Worm (Caenorhabditis elegans) whole organism, L4 larva: Measurements from ENCODE around the gene irld-6.

Experiments used
- D1046.2 ChIP-seq: fragments of 200-800 bp; sonication (Bioruptor generic); IDR thresholded peaks from 2 replicates; pipeline ENCODE4 v1.3.6; 2022; ENCODE audit warnings: missing genetic modification characterization, missing compliant biosample characterization
- R02D3.7 ChIP-seq: fragments of 150-350 bp; sonication (generic microtip); optimal IDR thresholded peaks from 3 replicates; lab custom pipeline; 2014; ENCODE audit warnings: missing biosample characterization, missing genetic modification characterization
- T20F7.1 ChIP-seq: fragments of 200-800 bp; sonication (Bioruptor generic); optimal IDR thresholded peaks from 2 replicates; lab custom pipeline; 2018; ENCODE audit warnings: mild to moderate bottlenecking, missing genetic modification characterization, missing compliant biosample characterization
- T26A8.4 ChIP-seq: fragments of 200-800 bp; sonication (Bioruptor generic); IDR thresholded peaks from 2 replicates; pipeline ENCODE4 v1.3.6; 2022; ENCODE audit warnings: missing genetic modification characterization, missing compliant biosample characterization
- aha-1 ChIP-seq: fragments of 150-350 bp; peaks from one replicate; lab custom pipeline; 2014; ENCODE audit warnings: missing biosample characterization, missing genetic modification characterization
- aly-2 ChIP-seq: sonication (generic microtip); optimal IDR thresholded peaks from 2 replicates; lab custom pipeline; 2018; ENCODE audit warnings: missing biosample characterization, missing genetic modification characterization
- arid-1 ChIP-seq: fragments of 200-800 bp; sonication (Bioruptor generic); conservative IDR thresholded peaks from 2 replicates; pipeline ENCODE4 v1.3.6; 2022; ENCODE audit warnings: missing genetic modification reagents, missing genetic modification characterization, missing compliant biosample characterization
- attf-4 ChIP-seq: sonication (generic microtip); optimal IDR thresholded peaks from 3 replicates; lab custom pipeline; 2017; ENCODE audit warnings: missing biosample characterization, missing genetic modification characterization
- ces-1 ChIP-seq: fragments of 150-350 bp; sonication (generic microtip); optimal IDR thresholded peaks from 4 replicates; lab custom pipeline; 2014; ENCODE audit warnings: missing biosample characterization, missing genetic modification reagents, missing genetic modification characterization
- cey-2 ChIP-seq: sonication (generic microtip); optimal IDR thresholded peaks from 3 replicates; lab custom pipeline; 2017; ENCODE audit warnings: missing genetic modification characterization, mild to moderate bottlenecking, missing compliant biosample characterization, antibody characterized with exemption, borderline replicate concordance; ENCODE audit not compliant: insufficient read depth
- ctbp-1 ChIP-seq: fragments of 200-800 bp; sonication (Bioruptor generic); IDR thresholded peaks from 2 replicates; pipeline ENCODE4 v1.3.6; 2022; ENCODE audit warnings: missing genetic modification reagents, missing genetic modification characterization, missing compliant biosample characterization
- daf-8 ChIP-seq: fragments of 200-800 bp; sonication (Bioruptor generic); IDR thresholded peaks from 2 replicates; pipeline ENCODE4 v1.3.6; 2022; ENCODE audit warnings: missing genetic modification characterization, missing compliant biosample characterization
- dmd-6 ChIP-seq: fragments of 200-800 bp; sonication (Bioruptor generic); IDR thresholded peaks from 2 replicates; pipeline ENCODE4 v1.3.6; 2022; ENCODE audit warnings: missing genetic modification reagents, missing genetic modification characterization, missing compliant biosample characterization
- dmd-8 ChIP-seq: fragments of 200-800 bp; sonication (Bioruptor generic); IDR thresholded peaks from 2 replicates; pipeline ENCODE4 v1.3.6; 2022; ENCODE audit warnings: missing genetic modification characterization, missing compliant biosample characterization
- dmd-9 ChIP-seq: fragments of 200-800 bp; sonication (Bioruptor generic); IDR thresholded peaks from 2 replicates; pipeline ENCODE4 v1.3.6; 2022; ENCODE audit warnings: missing genetic modification reagents, missing genetic modification characterization, missing compliant biosample characterization
- duxl-1 ChIP-seq: sonication (generic microtip); optimal IDR thresholded peaks from 2 replicates; lab custom pipeline; 2016; ENCODE audit warnings: mild to moderate bottlenecking, missing genetic modification characterization, moderate library complexity, missing compliant biosample characterization; ENCODE audit not compliant: poor library complexity
- dve-1 ChIP-seq: sonication (generic microtip); optimal IDR thresholded peaks from 2 replicates; lab custom pipeline; 2017; ENCODE audit warnings: antibody characterized with exemption, mild to moderate bottlenecking, missing genetic modification characterization, missing compliant biosample characterization; ENCODE audit not compliant: insufficient read depth
- fkh-10 ChIP-seq: fragments of 150-350 bp; optimal IDR thresholded peaks from 2 replicates; lab custom pipeline; 2014; ENCODE audit warnings: missing biosample characterization, missing genetic modification reagents, missing genetic modification characterization
- hif-1 ChIP-seq, 2 experiments: sonication (generic microtip); optimal IDR thresholded peaks; 2 replicates each; lab custom pipeline; 2016 to 2017; ENCODE audit warnings: missing compliant biosample characterization in 2 of 2, missing genetic modification characterization in 2 of 2, missing genetic modification reagents in 2 of 2, missing genotype in 2 of 2, mild to moderate bottlenecking in 1 of 2
- hmg-1.1 ChIP-seq: fragments of 200-800 bp; sonication (Bioruptor generic); IDR thresholded peaks from 2 replicates; pipeline ENCODE4 v1.3.6; 2022; ENCODE audit warnings: missing genetic modification reagents, missing genetic modification characterization, missing compliant biosample characterization
- jun-1 ChIP-seq: fragments of 150-350 bp; optimal IDR thresholded peaks from 2 replicates; lab custom pipeline; 2014; ENCODE audit warnings: missing biosample characterization, missing genetic modification reagents, missing genetic modification characterization
- lin-13 ChIP-seq: fragments of 150-350 bp; optimal IDR thresholded peaks from 2 replicates; lab custom pipeline; 2014; ENCODE audit warnings: missing biosample characterization, missing genetic modification reagents, missing genetic modification characterization
- lin-15B ChIP-seq: fragments of 150-350 bp; sonication (generic microtip); optimal IDR thresholded peaks from 3 replicates; lab custom pipeline; 2014; ENCODE audit warnings: missing biosample characterization, missing genetic modification characterization
- lir-3 ChIP-seq: sonication (generic microtip); optimal IDR thresholded peaks from 2 replicates; lab custom pipeline; 2016; ENCODE audit warnings: mild to moderate bottlenecking, missing genetic modification characterization, missing compliant biosample characterization
- mes-2 ChIP-seq: sonication (generic microtip); optimal IDR thresholded peaks from 2 replicates; lab custom pipeline; 2016; ENCODE audit warnings: missing genotype, mild to moderate bottlenecking, missing genetic modification characterization, missing compliant biosample characterization; ENCODE audit not compliant: poor library complexity, severe bottlenecking
- mxl-3 ChIP-seq: fragments of 200-800 bp; sonication (Bioruptor generic); optimal IDR thresholded peaks from 2 replicates; lab custom pipeline; 2018; ENCODE audit warnings: mild to moderate bottlenecking, missing genetic modification characterization, missing compliant biosample characterization
- nhr-11 ChIP-seq: fragments of 150-350 bp; optimal IDR thresholded peaks from 2 replicates; lab custom pipeline; 2014; ENCODE audit warnings: missing biosample characterization, missing genetic modification characterization
- nhr-25 ChIP-seq: sonication (generic microtip); optimal IDR thresholded peaks from 2 replicates; lab custom pipeline; 2017; ENCODE audit warnings: missing genetic modification characterization, mild to moderate bottlenecking, missing compliant biosample characterization, antibody characterized with exemption, moderate library complexity, borderline replicate concordance; ENCODE audit not compliant: insufficient read depth
- nhr-28 ChIP-seq: fragments of 150-350 bp; optimal IDR thresholded peaks from 2 replicates; lab custom pipeline; 2014; ENCODE audit warnings: missing biosample characterization, missing genetic modification characterization
- nhr-41 ChIP-seq: fragments of 200-800 bp; sonication (Bioruptor generic); IDR thresholded peaks from 2 replicates; pipeline ENCODE4 v1.3.6; 2022; ENCODE audit warnings: missing genetic modification reagents, missing genetic modification characterization, missing compliant biosample characterization
- nhr-48 ChIP-seq: sonication (generic microtip); optimal IDR thresholded peaks from 2 replicates; lab custom pipeline; 2016; ENCODE audit warnings: mild to moderate bottlenecking, missing genetic modification characterization, missing compliant biosample characterization
- nhr-76 ChIP-seq: fragments of 150-350 bp; optimal IDR thresholded peaks from 2 replicates; lab custom pipeline; 2014; ENCODE audit warnings: missing biosample characterization, missing genetic modification characterization
- php-3 ChIP-seq: fragments of 200-800 bp; sonication (Bioruptor generic); IDR thresholded peaks from 2 replicates; pipeline ENCODE4 v1.3.6; 2022; ENCODE audit warnings: missing genetic modification reagents, missing genetic modification characterization, missing compliant biosample characterization
- pqm-1 ChIP-seq: sonication (generic microtip); optimal IDR thresholded peaks from 2 replicates; lab custom pipeline; 2017; ENCODE audit warnings: missing biosample characterization, missing genetic modification characterization
- rbr-2 ChIP-seq: sonication (generic microtip); optimal IDR thresholded peaks from 2 replicates; lab custom pipeline; 2016; ENCODE audit warnings: missing genotype, missing genetic modification characterization, missing compliant biosample characterization
- sdz-12 ChIP-seq: fragments of 200-800 bp; sonication (Bioruptor generic); optimal IDR thresholded peaks from 2 replicates; lab custom pipeline; 2018; ENCODE audit warnings: mild to moderate bottlenecking, missing genetic modification characterization, missing compliant biosample characterization
- skn-1 ChIP-seq: fragments of 150-350 bp; optimal IDR thresholded peaks from 2 replicates; lab custom pipeline; 2014; ENCODE audit warnings: missing biosample characterization, missing genetic modification characterization
- snpc-4 ChIP-seq: fragments of 150-350 bp; optimal IDR thresholded peaks from 2 replicates; lab custom pipeline; 2014; ENCODE audit warnings: missing biosample characterization, missing genetic modification characterization
- spr-1 ChIP-seq: sonication (generic microtip); optimal IDR thresholded peaks from 2 replicates; lab custom pipeline; 2016; ENCODE audit warnings: mild to moderate bottlenecking, missing genetic modification characterization, missing compliant biosample characterization
- tag-97 ChIP-seq: fragments of 200-800 bp; sonication (Bioruptor generic); IDR thresholded peaks from 2 replicates; pipeline ENCODE4 v1.3.6; 2022; ENCODE audit warnings: missing genetic modification characterization, missing compliant biosample characterization
- unc-62 ChIP-seq, 3 experiments: fragments of 150-350 bp in 1 of 3; sonication (generic microtip); optimal IDR thresholded peaks in 2 of 3; peaks in 1 of 3; 1 replicate in 1 of 3; 2 replicates in 2 of 3; lab custom pipeline; 2014 to 2017; ENCODE audit warnings: missing biosample characterization in 3 of 3, missing genetic modification characterization in 3 of 3, missing genetic modification reagents in 3 of 3, missing genotype in 1 of 3
- vab-7 ChIP-seq: fragments of 200-800 bp; sonication (Bioruptor generic); IDR thresholded peaks from 2 replicates; pipeline ENCODE4 v1.3.6; 2022; ENCODE audit warnings: missing genetic modification reagents, missing genetic modification characterization, missing compliant biosample characterization
- zip-11 ChIP-seq: fragments of 200-800 bp; sonication (Bioruptor generic); IDR thresholded peaks from 2 replicates; pipeline ENCODE4 v1.3.6; 2022; ENCODE audit warnings: missing genetic modification characterization, missing compliant biosample characterization
- ztf-7 ChIP-seq: fragments of 150-350 bp; optimal IDR thresholded peaks from 2 replicates; lab custom pipeline; 2014; ENCODE audit warnings: missing biosample characterization, missing genetic modification characterization

irld-6 gene

ce11 chrV:10715158-10716152 is 41.1 kb downstream of the irld-6 start (continued):
- peak; percentile 94 for TF ChIP-seq hmg-1.1 (GFP tag; lab: Robert Waterston, UW)
- peak; percentile 95 for TF ChIP-seq mxl-3
- no peak for TF ChIP-seq tag-97 (GFP tag; lab: Robert Waterston, UW)
- peak; percentile 85 for TF ChIP-seq nhr-41
- TF ChIP-seq ctbp-1: peak; percentile 99
- TF ChIP-seq spr-1 (tag; lab: Kevin White, UChicago): peak; percentile 29
- TF ChIP-seq nhr-25: peak; percentile 59
- peak in 1 of 2 experiments; percentile 100 for TF ChIP-seq unc-62 (GFP tag; optimal IDR thresholded peaks at IDR 0.05 in 1 of 2; lab: Kevin White, UChicago)
- TF ChIP-seq unc-62 (tag; optimal IDR thresholded peaks at IDR 0.05; lab: Kevin White, UChicago): no peak

- no peak for TF ChIP-seq aha-1
- peak; percentile 37; the same call in 1 of the 2 replicates for TF ChIP-seq dmd-6 (GFP tag; lab: Robert Waterston, UW)
- peak; percentile 9 for TF ChIP-seq sdz-12 (GFP tag; lab: Kevin White, UChicago)
- no peak for TF ChIP-seq zip-11 (GFP tag; lab: Robert Waterston, UW)
- TF ChIP-seq T26A8.4 (GFP tag; lab: Robert Waterston, UW): peak; percentile 47; the same call in 1 of the 2 replicates
Measured at ce11 chrV:10714630-10715029, 42.0 kb downstream of the irld-6 start.

- TF ChIP-seq jun-1 (tag; lab: Kevin White, UChicago): no peak
- peak; percentile 74 for TF ChIP-seq dmd-6 (GFP tag; lab: Robert Waterston, UW)
- no peak for TF ChIP-seq nhr-48
- TF ChIP-seq snpc-4: no peak
- TF ChIP-seq duxl-1 (tag; lab: Kevin White, UChicago): no peak
- no peak for TF ChIP-seq rbr-2 (tag; lab: Kevin White, UChicago)
- TF ChIP-seq dve-1 (tag; lab: Kevin White, UChicago): peak; percentile 41
- no peak for TF ChIP-seq dmd-8
- TF ChIP-seq mes-2 (tag; lab: Kevin White, UChicago): no peak
- no peak for TF ChIP-seq dmd-9 (GFP tag; lab: Robert Waterston, UW)
- TF ChIP-seq hif-1 (tag; optimal IDR thresholded peaks at IDR 0.05; lab: Kevin White, UChicago): no peak
- no peak for TF ChIP-seq daf-8 (GFP tag; lab: Robert Waterston, UW)
- no peak for TF ChIP-seq pqm-1 (tag; lab: Kevin White, UChicago)
- no peak for TF ChIP-seq T26A8.4 (GFP tag; lab: Robert Waterston, UW)
- no peak for TF ChIP-seq php-3 (GFP tag; lab: Robert Waterston, UW)
- TF ChIP-seq fkh-10: no peak
- no peak for TF ChIP-seq vab-7 (GFP tag; lab: Robert Waterston, UW)
- no peak for TF ChIP-seq arid-1 (GFP tag; lab: Robert Waterston, UW)
- peak; percentile 11 for TF ChIP-seq aha-1
- no peak for TF ChIP-seq skn-1 (tag; lab: Kevin White, UChicago)
- TF ChIP-seq nhr-76 (tag; lab: Kevin White, UChicago): no peak
- no peak for TF ChIP-seq hmg-1.1 (GFP tag; lab: Robert Waterston, UW)
- TF ChIP-seq D1046.2: no peak
- no peak for TF ChIP-seq lin-13
- TF ChIP-seq cey-2 (tag; lab: Kevin White, UChicago): no peak
- TF ChIP-seq sdz-12 (GFP tag; lab: Kevin White, UChicago): no peak
- no peak for TF ChIP-seq ctbp-1
- no peak for TF ChIP-seq T20F7.1 (GFP tag; lab: Kevin White, UChicago)
- TF ChIP-seq aly-2: no peak
- no peak for TF ChIP-seq ces-1
- no peak for TF ChIP-seq lin-15B (tag; lab: Kevin White, UChicago)
- no peak for TF ChIP-seq nhr-11 (tag; lab: Kevin White, UChicago)
- no peak for TF ChIP-seq attf-4 (tag; lab: Kevin White, UChicago)
- no peak for TF ChIP-seq R02D3.7
- peak; percentile 40 for TF ChIP-seq nhr-28 (tag; lab: Kevin White, UChicago)
- TF ChIP-seq ztf-7 (tag; lab: Kevin White, UChicago): no peak
- TF ChIP-seq lir-3 (tag; lab: Kevin White, UChicago): no peak
Measured at ce11 chrV:10713704-10714239, 42.8 kb downstream of the irld-6 start.
